Worm (Caenorhabditis elegans) whole organism, midembryonic: ENCODE measurements around the gene vglu-3.

Experiments used
- T22C8.4 ChIP-seq: fragments of 200-800 bp; sonication (Bioruptor generic); IDR thresholded peaks from 2 replicates; pipeline ENCODE4 v1.3.6; 2022; ENCODE audit warnings: missing genetic modification characterization, missing compliant biosample characterization
- cog-1 ChIP-seq: sonication (generic microtip); optimal IDR thresholded peaks from 2 replicates; lab custom pipeline; 2016; ENCODE audit warnings: missing genetic modification characterization, missing compliant biosample characterization

ce11 chrIII:10290541-10290940 is 9.6 kb upstream of the vglu-3 start:
- TF ChIP-seq T22C8.4 (GFP tag; lab: Robert Waterston, UW) (no peak), cog-1 (tag; lab: Kevin White, UChicago) (no peak)
